Worm (Caenorhabditis elegans) whole organism, L4/young adult: ENCODE measurements around the gene F02E11.3.

Source experiments
- W03F9.2 ChIP-seq: fragments of 150-350 bp; optimal IDR thresholded peaks from 2 replicates; lab custom pipeline; 2014; ENCODE audit warnings: missing biosample characterization, missing genetic modification characterization
- dao-5 ChIP-seq: sonication (generic microtip); optimal IDR thresholded peaks from 2 replicates; lab custom pipeline; 2016; ENCODE audit warnings: missing genotype, missing genetic modification characterization, moderate library complexity, missing compliant biosample characterization

DNA sequence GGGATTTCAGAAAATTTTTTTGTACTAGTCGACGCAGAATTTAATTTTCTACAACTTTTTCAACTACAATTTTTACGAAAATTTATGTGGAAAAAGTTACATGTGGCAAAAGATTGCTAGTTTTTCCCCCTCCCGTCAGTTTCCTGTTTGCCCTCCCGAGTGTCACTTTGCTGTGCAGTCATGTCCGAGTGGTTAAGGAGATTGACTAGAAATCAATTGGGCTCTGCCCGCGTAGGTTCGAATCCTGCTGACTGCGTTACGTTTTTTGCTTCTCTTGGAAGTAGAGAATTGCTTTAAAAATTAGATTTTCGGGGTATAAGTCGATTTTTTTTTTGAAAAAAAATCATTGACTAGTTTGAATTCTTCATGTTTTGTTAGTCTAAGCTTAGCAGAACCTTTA lies 7.0 kb downstream of the F02E11.3 start:
- TF ChIP-seq dao-5 (tag; lab: Kevin White, UChicago) (no peak), W03F9.2 (tag; lab: Kevin White, UChicago) (no peak)
